Worm (Caenorhabditis elegans) whole organism, L1 larva: Measurements from ENCODE around the gene hpo-28.

ENCODE experiments used
- C04F5.9 ChIP-seq: sonication (generic microtip); optimal IDR thresholded peaks from 2 replicates; lab custom pipeline; 2016; ENCODE audit warnings: missing genetic modification characterization, missing compliant biosample characterization
- C16A3.4 ChIP-seq: fragments of 150-350 bp; optimal IDR thresholded peaks from 2 replicates; lab custom pipeline; 2014; ENCODE audit warnings: missing biosample characterization, missing genetic modification characterization
- Y116A8C.19 ChIP-seq: sonication (generic microtip); optimal IDR thresholded peaks from 2 replicates; lab custom pipeline; 2016; ENCODE audit warnings: missing compliant biosample characterization, missing genetic modification characterization, borderline replicate concordance
- aha-1 ChIP-seq: fragments of 150-350 bp; optimal IDR thresholded peaks from 2 replicates; lab custom pipeline; 2014; ENCODE audit warnings: missing biosample characterization, missing genetic modification characterization
- alr-1 ChIP-seq: fragments of 200-800 bp; sonication (Bioruptor generic); optimal IDR thresholded peaks from 2 replicates; lab custom pipeline; 2018; ENCODE audit warnings: borderline replicate concordance, mild to moderate bottlenecking, missing genetic modification characterization, missing compliant biosample characterization
- ama-1 ChIP-seq: fragments of 150-350 bp; optimal IDR thresholded peaks from 2 replicates; lab custom pipeline; 2014
- ceh-8 ChIP-seq: fragments of 200-800 bp; sonication (Bioruptor generic); optimal IDR thresholded peaks from 2 replicates; lab custom pipeline; 2018; ENCODE audit warnings: mild to moderate bottlenecking, missing genetic modification characterization, moderate library complexity, missing compliant biosample characterization
- dpl-1 ChIP-seq, 3 experiments: fragments of 150-350 bp in 2 of 3; sonication (generic microtip) in 1 of 3; optimal IDR thresholded peaks; 2 replicates each; lab custom pipeline; 2014 to 2017; ENCODE audit warnings: missing biosample characterization in 3 of 3, missing genetic modification characterization in 3 of 3, missing genetic modification reagents in 3 of 3
- efl-1 ChIP-seq, 4 experiments: fragments of 150-350 bp; optimal IDR thresholded peaks in 3 of 4; peaks in 1 of 4; 1 replicate in 1 of 4; 2 replicates in 3 of 4; lab custom pipeline; 2014; ENCODE audit warnings: missing biosample characterization in 2 of 4, missing genetic modification characterization in 2 of 4, missing genetic modification reagents in 2 of 4
- efl-3 ChIP-seq: fragments of 200-800 bp; sonication (Bioruptor generic); optimal IDR thresholded peaks from 2 replicates; lab custom pipeline; 2018; ENCODE audit warnings: mild to moderate bottlenecking, missing genetic modification characterization, missing compliant biosample characterization
- ets-5 ChIP-seq: fragments of 200-800 bp; sonication (Bioruptor generic); IDR thresholded peaks from 2 replicates; pipeline ENCODE4 v1.3.6; 2022; ENCODE audit warnings: missing genetic modification characterization, missing compliant biosample characterization
- fkh-10 ChIP-seq: sonication (generic microtip); optimal IDR thresholded peaks from 2 replicates; lab custom pipeline; 2017; ENCODE audit warnings: missing biosample characterization, missing genetic modification reagents, missing genetic modification characterization
- fkh-8 ChIP-seq: sonication (generic microtip); optimal IDR thresholded peaks from 2 replicates; lab custom pipeline; 2016; ENCODE audit warnings: mild to moderate bottlenecking, missing genetic modification characterization, missing compliant biosample characterization
- fos-1 ChIP-seq: fragments of 150-350 bp; optimal IDR thresholded peaks from 2 replicates; lab custom pipeline; 2014; ENCODE audit warnings: missing biosample characterization, missing genetic modification characterization
- irx-1 ChIP-seq: sonication (generic microtip); optimal IDR thresholded peaks from 2 replicates; lab custom pipeline; 2016; ENCODE audit warnings: missing genetic modification characterization, missing compliant biosample characterization
- jun-1 ChIP-seq: fragments of 150-350 bp; optimal IDR thresholded peaks from 2 replicates; lab custom pipeline; 2014; ENCODE audit warnings: missing biosample characterization, missing genetic modification reagents, missing genetic modification characterization
- lin-14 ChIP-seq: fragments of 200-800 bp; sonication (Bioruptor generic); optimal IDR thresholded peaks from 2 replicates; lab custom pipeline; 2018; ENCODE audit warnings: mild to moderate bottlenecking, missing genetic modification characterization, moderate library complexity, missing compliant biosample characterization
- lin-15B ChIP-seq: fragments of 150-350 bp; sonication (generic microtip); optimal IDR thresholded peaks from 3 replicates; lab custom pipeline; 2014; ENCODE audit warnings: missing biosample characterization, missing genetic modification characterization
- lin-39 ChIP-seq: fragments of 150-350 bp; optimal IDR thresholded peaks from 2 replicates; lab custom pipeline; 2014; ENCODE audit warnings: missing biosample characterization, missing genetic modification reagents, missing genetic modification characterization
- lsy-2 ChIP-seq, 2 experiments: fragments of 150-350 bp; optimal IDR thresholded peaks; 2 replicates each; lab custom pipeline; 2014; ENCODE audit warnings: missing biosample characterization in 2 of 2, missing genetic modification characterization in 2 of 2
- mab-9 ChIP-seq: fragments of 200-800 bp; sonication (Bioruptor generic); IDR thresholded peaks from 2 replicates; pipeline ENCODE4 v1.3.6; 2022; ENCODE audit warnings: missing genetic modification reagents, missing genetic modification characterization, missing compliant biosample characterization
- mef-2 ChIP-seq: fragments of 150-350 bp; optimal IDR thresholded peaks from 2 replicates; lab custom pipeline; 2014; ENCODE audit warnings: missing biosample characterization, missing genetic modification characterization
- nhr-12 ChIP-seq: sonication (generic microtip); optimal IDR thresholded peaks from 2 replicates; lab custom pipeline; 2017; ENCODE audit warnings: missing biosample characterization, missing genetic modification characterization
- nhr-19 ChIP-seq: fragments of 200-800 bp; sonication (Bioruptor generic); conservative IDR thresholded peaks from 2 replicates; pipeline ENCODE4 v1.3.6; 2022; ENCODE audit warnings: missing genetic modification characterization, missing compliant biosample characterization
- nhr-76 ChIP-seq: sonication (generic microtip); optimal IDR thresholded peaks from 2 replicates; lab custom pipeline; 2017; ENCODE audit warnings: missing biosample characterization, missing genetic modification characterization
- nhr-77 ChIP-seq: fragments of 150-350 bp; optimal IDR thresholded peaks from 2 replicates; lab custom pipeline; 2014; ENCODE audit warnings: missing biosample characterization, missing genetic modification characterization
- nhr-90 ChIP-seq: sonication (generic microtip); optimal IDR thresholded peaks from 2 replicates; lab custom pipeline; 2016; ENCODE audit warnings: mild to moderate bottlenecking, missing genetic modification characterization, missing compliant biosample characterization; ENCODE audit not compliant: poor library complexity
- skn-1 ChIP-seq: fragments of 150-350 bp; optimal IDR thresholded peaks from 2 replicates; lab custom pipeline; 2014; ENCODE audit warnings: missing biosample characterization, missing genetic modification characterization
- snu-23 ChIP-seq: sonication (generic microtip); optimal IDR thresholded peaks from 2 replicates; lab custom pipeline; 2016; ENCODE audit warnings: missing genetic modification characterization, missing compliant biosample characterization
- sox-4 ChIP-seq: sonication (generic microtip); optimal IDR thresholded peaks from 2 replicates; lab custom pipeline; 2016; ENCODE audit warnings: missing genetic modification characterization, missing compliant biosample characterization
- sptf-1 ChIP-seq: fragments of 150-350 bp; optimal IDR thresholded peaks from 2 replicates; lab custom pipeline; 2014; ENCODE audit warnings: missing biosample characterization, missing genetic modification characterization
- swsn-7 ChIP-seq: sonication (generic microtip); optimal IDR thresholded peaks from 2 replicates; lab custom pipeline; 2016; ENCODE audit warnings: missing genetic modification characterization, missing compliant biosample characterization
- tlp-1 ChIP-seq: fragments of 150-350 bp; optimal IDR thresholded peaks from 2 replicates; lab custom pipeline; 2014; ENCODE audit warnings: missing biosample characterization, missing genetic modification characterization
- unc-130 ChIP-seq: fragments of 150-350 bp; optimal IDR thresholded peaks from 2 replicates; lab custom pipeline; 2017; ENCODE audit warnings: missing biosample characterization, missing genetic modification characterization, inconsistent platforms
- unc-30 ChIP-seq: sonication (generic microtip); optimal IDR thresholded peaks from 2 replicates; lab custom pipeline; 2017; ENCODE audit warnings: missing biosample characterization, missing genetic modification characterization
- unc-62 ChIP-seq: fragments of 150-350 bp; optimal IDR thresholded peaks from 2 replicates; lab custom pipeline; 2014; ENCODE audit warnings: missing biosample characterization, missing genetic modification reagents, missing genetic modification characterization
- unc-98 ChIP-seq: fragments of 200-800 bp; sonication (Bioruptor generic); IDR thresholded peaks from 2 replicates; pipeline ENCODE4 v1.3.6; 2022; ENCODE audit warnings: missing genetic modification characterization, missing compliant biosample characterization
- zag-1 ChIP-seq: fragments of 150-350 bp; optimal IDR thresholded peaks from 2 replicates; lab custom pipeline; 2014; ENCODE audit warnings: missing biosample characterization, missing genetic modification characterization

Gene hpo-28

DNA sequence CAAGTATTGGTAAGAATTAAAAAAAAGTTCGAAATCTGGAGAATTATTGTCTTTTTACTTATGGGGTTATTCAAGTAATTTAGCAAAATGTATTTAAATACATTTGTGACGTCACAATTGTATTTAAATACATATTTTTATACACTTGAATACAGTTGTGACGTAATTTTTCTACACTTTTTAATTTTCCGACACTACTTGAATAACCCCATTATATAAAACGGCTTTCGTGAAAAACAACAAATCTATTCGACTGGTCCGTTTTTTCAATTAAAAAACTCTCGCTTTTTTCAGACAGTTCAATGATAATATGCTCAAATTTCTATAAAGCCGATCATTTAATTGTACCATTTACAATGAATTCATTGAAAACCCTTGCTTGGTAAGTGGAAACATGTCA, 41.4 kb upstream of the hpo-28 start:
- no peak for TF ChIP-seq unc-62
- TF ChIP-seq ceh-8 (GFP tag; lab: Kevin White, UChicago), result no peak
- TF ChIP-seq nhr-12 (tag; lab: Kevin White, UChicago), result no peak
- no peak for TF ChIP-seq fos-1
- TF ChIP-seq nhr-77 (tag; lab: Kevin White, UChicago), result no peak

DNA sequence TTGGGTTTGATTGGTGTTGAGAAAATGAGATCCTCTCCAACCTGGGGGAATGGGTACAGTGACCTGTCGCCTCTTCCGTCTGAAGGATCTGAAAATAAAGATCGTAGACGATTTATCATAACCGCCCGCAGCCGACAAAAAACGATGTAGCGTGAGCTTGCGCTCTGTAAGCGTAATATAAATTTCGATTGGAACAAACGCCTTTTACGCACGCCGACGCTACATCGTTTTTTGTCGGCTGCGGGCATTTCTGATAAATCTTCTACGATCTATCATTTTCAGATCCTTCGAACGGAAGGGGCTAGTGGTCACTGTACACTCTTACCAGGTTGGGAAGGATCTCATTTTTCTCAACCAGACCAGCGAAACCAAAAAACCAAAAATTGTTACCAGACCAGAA, 39.2 kb upstream of the hpo-28 start:
- TF ChIP-seq unc-62 (no peak), nhr-12 (tag; lab: Kevin White, UChicago) (no peak), lin-39 (tag; lab: Kevin White, UChicago) (no peak), efl-1 (optimal IDR thresholded peaks at IDR 0.05; lab: Kevin White, UChicago) (no peak), efl-1 (GFP tag; optimal IDR thresholded peaks at IDR 0.05 in 1 of 2; lab: Kevin White, UChicago) (no peak), ama-1 (no peak), irx-1 (tag; lab: Kevin White, UChicago) (no peak), Y116A8C.19 (tag; lab: Kevin White, UChicago) (no peak), unc-30 (tag; lab: Kevin White, UChicago) (no peak), ets-5 (no peak), mab-9 (GFP tag; lab: Robert Waterston, UW) (no peak), fkh-10 (GFP tag; lab: Kevin White, UChicago) (no peak), fkh-8 (tag; lab: Kevin White, UChicago) (no peak), dpl-1 (GFP tag; optimal IDR thresholded peaks at IDR 0.05; lab: Kevin White, UChicago) (no peak), mef-2 (tag; lab: Kevin White, UChicago) (no peak)

DNA sequence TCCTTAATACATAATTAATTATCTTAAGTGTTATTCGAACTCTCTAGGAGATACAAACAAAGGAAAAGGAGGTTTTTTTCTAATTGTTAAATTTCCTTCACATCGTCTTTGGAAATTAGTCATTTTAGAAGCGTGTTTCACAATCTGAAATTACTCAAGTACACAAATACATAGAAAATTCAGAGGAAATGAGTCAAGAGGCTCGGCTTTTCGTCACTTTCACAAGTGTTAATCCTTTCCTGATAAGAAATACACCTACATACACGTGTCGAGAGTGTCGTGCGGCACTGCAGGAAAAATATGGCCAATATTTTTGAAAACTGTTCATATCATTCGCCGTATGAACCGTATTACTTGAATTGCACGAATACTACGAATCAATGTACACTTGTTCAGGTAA, 38.1 kb upstream of the hpo-28 start, which contains the start of gene B0244.4:
Gene B0244.4 (plus strand): TSS at position 301 of the 400 bp plus-strand sequence.
- TF ChIP-seq aha-1 (no peak), unc-130 (tag; lab: Kevin White, UChicago) (no peak), skn-1 (tag; lab: Kevin White, UChicago) (no peak)

DNA sequence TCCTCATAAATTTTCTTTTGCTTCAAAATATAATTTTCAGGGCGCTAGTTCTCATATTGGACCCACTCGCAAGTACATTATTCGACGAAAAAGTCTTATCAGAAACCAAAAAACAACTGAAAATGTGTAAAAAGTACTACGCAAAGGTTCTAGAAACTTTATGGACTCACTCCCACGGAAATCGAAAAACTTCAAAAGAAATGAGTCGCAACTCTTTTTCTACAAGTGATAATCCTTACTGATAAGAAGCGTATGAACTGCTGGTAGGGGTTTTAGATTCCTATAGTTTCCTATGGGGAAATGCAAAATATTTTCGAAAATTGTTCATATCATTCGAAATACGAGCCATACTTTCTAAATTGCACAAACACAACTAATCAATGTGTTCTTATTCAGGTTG, 35.5 kb upstream of the hpo-28 start, which contains the start of gene B0244.5:
Gene B0244.5 (plus strand): TSS at position 301 of the 400 bp plus-strand sequence.
- TF ChIP-seq lin-15B (tag; lab: Kevin White, UChicago) (no peak), jun-1 (tag; lab: Kevin White, UChicago) (no peak), unc-62 (no peak), nhr-19 (GFP tag; lab: Robert Waterston, UW) (no peak), nhr-90 (tag; lab: Kevin White, UChicago) (no peak), fkh-10 (GFP tag; lab: Kevin White, UChicago) (no peak), sox-4 (tag; lab: Kevin White, UChicago) (no peak), lin-14 (GFP tag; lab: Kevin White, UChicago) (no peak), C04F5.9 (tag; lab: Kevin White, UChicago) (no peak), nhr-76 (tag; lab: Kevin White, UChicago) (no peak), swsn-7 (tag; lab: Kevin White, UChicago) (no peak), lin-39 (tag; lab: Kevin White, UChicago) (no peak), efl-3 (GFP tag; lab: Kevin White, UChicago) (no peak), irx-1 (tag; lab: Kevin White, UChicago) (no peak)

DNA sequence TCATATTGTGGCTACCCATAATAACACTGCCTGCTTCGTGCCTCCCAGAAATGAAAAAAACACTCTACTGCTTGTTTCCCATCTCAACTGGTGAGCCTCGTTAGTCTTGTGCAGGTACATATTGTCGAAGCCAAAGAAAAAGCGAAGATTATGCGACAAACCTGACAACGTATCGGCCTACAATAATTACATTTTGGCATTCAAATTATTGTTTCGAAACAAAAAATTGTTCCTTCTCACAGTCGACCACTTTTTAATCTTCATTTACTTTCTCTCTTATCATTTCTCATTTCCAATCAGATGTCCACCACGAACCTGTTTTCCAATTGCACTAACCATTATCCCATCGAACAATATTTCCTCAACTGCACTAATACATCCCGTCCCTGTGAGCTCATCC, 34.0 kb upstream of the hpo-28 start, which contains the start of gene B0244.15:
Gene B0244.15 (plus strand): TSS at position 301 of the 400 bp plus-strand sequence.
- no peak for TF ChIP-seq lin-14 (GFP tag; lab: Kevin White, UChicago)
- no peak for TF ChIP-seq lin-39 (tag; lab: Kevin White, UChicago)
- TF ChIP-seq efl-3 (GFP tag; lab: Kevin White, UChicago), result no peak
- TF ChIP-seq unc-130 (tag; lab: Kevin White, UChicago), result no peak
- no peak for TF ChIP-seq unc-98
- no peak for TF ChIP-seq sptf-1 (tag; lab: Kevin White, UChicago)
- no peak for TF ChIP-seq zag-1 (tag; lab: Kevin White, UChicago)
- no peak for TF ChIP-seq tlp-1 (tag; lab: Kevin White, UChicago)
- TF ChIP-seq fkh-10 (GFP tag; lab: Kevin White, UChicago), result no peak
- no peak for TF ChIP-seq lsy-2 (tag; optimal IDR thresholded peaks at IDR 0.05; lab: Kevin White, UChicago)
- no peak for TF ChIP-seq C16A3.4 (tag; lab: Kevin White, UChicago)
- no peak for TF ChIP-seq alr-1 (tag; lab: Kevin White, UChicago)
- no peak for TF ChIP-seq snu-23 (GFP tag; lab: Kevin White, UChicago)
